Worm (Caenorhabditis elegans) whole organism, mixed stage, embryonic: ENCODE measurements around the gene B0334.20.

ENCODE experiments used
- lsy-2 ChIP-seq: fragments of 150-350 bp; optimal IDR thresholded peaks from 2 replicates; lab custom pipeline; 2014; ENCODE audit warnings: missing biosample characterization, missing genetic modification characterization
- nhr-12 ChIP-seq: fragments of 150-350 bp; optimal IDR thresholded peaks from 2 replicates; lab custom pipeline; 2014; ENCODE audit warnings: missing biosample characterization, missing genetic modification characterization
- unc-62 ChIP-seq: fragments of 150-350 bp; optimal IDR thresholded peaks from 2 replicates; lab custom pipeline; 2014; ENCODE audit warnings: missing biosample characterization, missing genetic modification reagents, missing genetic modification characterization

ce11 chrII:11459883-11460282, 40.4 kb downstream of the B0334.20 start:
- no peak for TF ChIP-seq unc-62 (GFP tag; lab: Kevin White, UChicago)
- no peak for TF ChIP-seq nhr-12 (tag; lab: Kevin White, UChicago)
- TF ChIP-seq lsy-2 (tag; lab: Kevin White, UChicago): no peak
